Worm (Caenorhabditis elegans) whole organism, L1 larva: Measurements from ENCODE around the gene F54E7.9.

ENCODE experiments used
- C04F5.9 ChIP-seq: sonication (generic microtip); optimal IDR thresholded peaks from 2 replicates; lab custom pipeline; 2016; ENCODE audit warnings: missing genetic modification characterization, missing compliant biosample characterization
- C16A3.4 ChIP-seq: fragments of 150-350 bp; optimal IDR thresholded peaks from 2 replicates; lab custom pipeline; 2014; ENCODE audit warnings: missing biosample characterization, missing genetic modification characterization
- C34B4.2 ChIP-seq: sonication (generic microtip); optimal IDR thresholded peaks from 2 replicates; lab custom pipeline; 2017; ENCODE audit warnings: mild to moderate bottlenecking, missing genetic modification characterization, missing compliant biosample characterization
- F16B12.6 ChIP-seq: fragments of 150-350 bp; optimal IDR thresholded peaks from 2 replicates; lab custom pipeline; 2014; ENCODE audit warnings: missing biosample characterization, missing genetic modification characterization
- Y116A8C.19 ChIP-seq: sonication (generic microtip); optimal IDR thresholded peaks from 2 replicates; lab custom pipeline; 2016; ENCODE audit warnings: missing compliant biosample characterization, missing genetic modification characterization, borderline replicate concordance
- aha-1 ChIP-seq: fragments of 150-350 bp; optimal IDR thresholded peaks from 2 replicates; lab custom pipeline; 2014; ENCODE audit warnings: missing biosample characterization, missing genetic modification characterization
- alr-1 ChIP-seq: fragments of 200-800 bp; sonication (Bioruptor generic); optimal IDR thresholded peaks from 2 replicates; lab custom pipeline; 2018; ENCODE audit warnings: borderline replicate concordance, mild to moderate bottlenecking, missing genetic modification characterization, missing compliant biosample characterization
- ama-1 ChIP-seq: fragments of 150-350 bp; optimal IDR thresholded peaks from 2 replicates; lab custom pipeline; 2014
- ceh-63 ChIP-seq: fragments of 200-800 bp; sonication (Bioruptor generic); optimal IDR thresholded peaks from 2 replicates; lab custom pipeline; 2018; ENCODE audit warnings: mild to moderate bottlenecking, missing genetic modification characterization, missing compliant biosample characterization
- ceh-8 ChIP-seq: fragments of 200-800 bp; sonication (Bioruptor generic); optimal IDR thresholded peaks from 2 replicates; lab custom pipeline; 2018; ENCODE audit warnings: mild to moderate bottlenecking, missing genetic modification characterization, moderate library complexity, missing compliant biosample characterization
- ceh-90 ChIP-seq: sonication (generic microtip); optimal IDR thresholded peaks from 2 replicates; lab custom pipeline; 2016; ENCODE audit warnings: missing genetic modification characterization, missing compliant biosample characterization
- ces-1 ChIP-seq: fragments of 150-350 bp; optimal IDR thresholded peaks from 2 replicates; lab custom pipeline; 2014; ENCODE audit warnings: missing biosample characterization, missing genetic modification reagents, missing genetic modification characterization
- efl-1 ChIP-seq, 4 experiments: fragments of 150-350 bp; optimal IDR thresholded peaks in 3 of 4; peaks in 1 of 4; 1 replicate in 1 of 4; 2 replicates in 3 of 4; lab custom pipeline; 2014; ENCODE audit warnings: missing biosample characterization in 2 of 4, missing genetic modification characterization in 2 of 4, missing genetic modification reagents in 2 of 4
- elt-2 ChIP-seq: sonication (generic microtip); optimal IDR thresholded peaks from 2 replicates; lab custom pipeline; 2016; ENCODE audit warnings: missing genetic modification characterization, mild to moderate bottlenecking, inconsistent platforms, missing compliant biosample characterization, missing genetic modification reagents
- ets-5 ChIP-seq: fragments of 200-800 bp; sonication (Bioruptor generic); IDR thresholded peaks from 2 replicates; pipeline ENCODE4 v1.3.6; 2022; ENCODE audit warnings: missing genetic modification characterization, missing compliant biosample characterization
- fkh-10 ChIP-seq: sonication (generic microtip); optimal IDR thresholded peaks from 2 replicates; lab custom pipeline; 2017; ENCODE audit warnings: missing biosample characterization, missing genetic modification reagents, missing genetic modification characterization
- fkh-8 ChIP-seq: sonication (generic microtip); optimal IDR thresholded peaks from 2 replicates; lab custom pipeline; 2016; ENCODE audit warnings: mild to moderate bottlenecking, missing genetic modification characterization, missing compliant biosample characterization
- hlh-17 ChIP-seq: fragments of 200-800 bp; sonication (Bioruptor generic); optimal IDR thresholded peaks from 2 replicates; lab custom pipeline; 2018; ENCODE audit warnings: missing genetic modification characterization, mild to moderate bottlenecking, missing compliant biosample characterization, moderate library complexity, borderline replicate concordance
- irx-1 ChIP-seq: sonication (generic microtip); optimal IDR thresholded peaks from 2 replicates; lab custom pipeline; 2016; ENCODE audit warnings: missing genetic modification characterization, missing compliant biosample characterization
- isw-1 ChIP-seq: fragments of 200-800 bp; sonication (Bioruptor generic); IDR thresholded peaks from 2 replicates; pipeline ENCODE4 v1.3.6; 2022; ENCODE audit warnings: missing genetic modification characterization, missing compliant biosample characterization
- lin-13 ChIP-seq: fragments of 150-350 bp; optimal IDR thresholded peaks from 2 replicates; lab custom pipeline; 2014; ENCODE audit warnings: missing biosample characterization, missing genetic modification reagents, missing genetic modification characterization
- lin-14 ChIP-seq: fragments of 200-800 bp; sonication (Bioruptor generic); optimal IDR thresholded peaks from 2 replicates; lab custom pipeline; 2018; ENCODE audit warnings: mild to moderate bottlenecking, missing genetic modification characterization, moderate library complexity, missing compliant biosample characterization
- lir-3 ChIP-seq: sonication (generic microtip); optimal IDR thresholded peaks from 2 replicates; lab custom pipeline; 2016; ENCODE audit warnings: mild to moderate bottlenecking, missing genetic modification characterization, moderate library complexity, missing compliant biosample characterization; ENCODE audit not compliant: poor library complexity
- lsy-2 ChIP-seq, 2 experiments: fragments of 150-350 bp; optimal IDR thresholded peaks; 2 replicates each; lab custom pipeline; 2014; ENCODE audit warnings: missing biosample characterization in 2 of 2, missing genetic modification characterization in 2 of 2
- mab-9 ChIP-seq: fragments of 200-800 bp; sonication (Bioruptor generic); IDR thresholded peaks from 2 replicates; pipeline ENCODE4 v1.3.6; 2022; ENCODE audit warnings: missing genetic modification reagents, missing genetic modification characterization, missing compliant biosample characterization
- mdl-1 ChIP-seq, 2 experiments: fragments of 150-350 bp; optimal IDR thresholded peaks; 2 replicates each; lab custom pipeline; 2014 to 2017; ENCODE audit warnings: missing biosample characterization in 2 of 2, missing genetic modification characterization in 2 of 2, inconsistent platforms in 1 of 2
- mef-2 ChIP-seq: fragments of 150-350 bp; optimal IDR thresholded peaks from 2 replicates; lab custom pipeline; 2014; ENCODE audit warnings: missing biosample characterization, missing genetic modification characterization
- mep-1 ChIP-seq: fragments of 150-350 bp; optimal IDR thresholded peaks from 2 replicates; lab custom pipeline; 2014; ENCODE audit warnings: missing biosample characterization, missing genetic modification characterization
- nhr-19 ChIP-seq: fragments of 200-800 bp; sonication (Bioruptor generic); conservative IDR thresholded peaks from 2 replicates; pipeline ENCODE4 v1.3.6; 2022; ENCODE audit warnings: missing genetic modification characterization, missing compliant biosample characterization
- nhr-237 ChIP-seq: fragments of 150-350 bp; optimal IDR thresholded peaks from 2 replicates; lab custom pipeline; 2014; ENCODE audit warnings: missing biosample characterization, missing genetic modification characterization
- nhr-47 ChIP-seq: sonication (generic microtip); optimal IDR thresholded peaks from 2 replicates; lab custom pipeline; 2016; ENCODE audit warnings: mild to moderate bottlenecking, missing genetic modification characterization, moderate library complexity, missing compliant biosample characterization
- nhr-71 ChIP-seq: sonication (generic microtip); optimal IDR thresholded peaks from 2 replicates; lab custom pipeline; 2016; ENCODE audit warnings: mild to moderate bottlenecking, missing genetic modification characterization, moderate library complexity, missing compliant biosample characterization
- nhr-77 ChIP-seq: fragments of 150-350 bp; optimal IDR thresholded peaks from 2 replicates; lab custom pipeline; 2014; ENCODE audit warnings: missing biosample characterization, missing genetic modification characterization
- nhr-84 ChIP-seq: sonication (generic microtip); optimal IDR thresholded peaks from 2 replicates; lab custom pipeline; 2017; ENCODE audit warnings: missing biosample characterization, missing genetic modification characterization
- nhr-85 ChIP-seq: sonication (generic microtip); peaks from one replicate; lab custom pipeline; 2016; ENCODE audit warnings: missing genetic modification characterization, inconsistent platforms, missing compliant biosample characterization
- nhr-90 ChIP-seq: sonication (generic microtip); optimal IDR thresholded peaks from 2 replicates; lab custom pipeline; 2016; ENCODE audit warnings: mild to moderate bottlenecking, missing genetic modification characterization, missing compliant biosample characterization; ENCODE audit not compliant: poor library complexity
- pag-3 ChIP-seq: sonication (generic microtip); optimal IDR thresholded peaks from 2 replicates; lab custom pipeline; 2017; ENCODE audit warnings: missing genetic modification characterization, mild to moderate bottlenecking, missing compliant biosample characterization, antibody characterized with exemption, borderline replicate concordance; ENCODE audit not compliant: insufficient read depth
- pax-3 ChIP-seq: fragments of 200-800 bp; sonication (Bioruptor generic); optimal IDR thresholded peaks from 2 replicates; lab custom pipeline; 2018; ENCODE audit warnings: mild to moderate bottlenecking, missing genetic modification characterization, moderate library complexity, missing compliant biosample characterization
- pqm-1 ChIP-seq: sonication (generic microtip); optimal IDR thresholded peaks from 3 replicates; lab custom pipeline; 2017; ENCODE audit warnings: missing biosample characterization, missing genetic modification characterization
- rnt-1 ChIP-seq: sonication (generic microtip); optimal IDR thresholded peaks from 2 replicates; lab custom pipeline; 2016; ENCODE audit warnings: mild to moderate bottlenecking, missing genetic modification characterization, moderate library complexity, missing compliant biosample characterization
- skn-1 ChIP-seq: fragments of 150-350 bp; optimal IDR thresholded peaks from 2 replicates; lab custom pipeline; 2014; ENCODE audit warnings: missing biosample characterization, missing genetic modification characterization
- snpc-4 ChIP-seq: fragments of 150-350 bp; optimal IDR thresholded peaks from 2 replicates; lab custom pipeline; 2014; ENCODE audit warnings: missing biosample characterization, missing genetic modification characterization
- snu-23 ChIP-seq: sonication (generic microtip); optimal IDR thresholded peaks from 2 replicates; lab custom pipeline; 2016; ENCODE audit warnings: missing genetic modification characterization, missing compliant biosample characterization
- sptf-1 ChIP-seq: fragments of 150-350 bp; optimal IDR thresholded peaks from 2 replicates; lab custom pipeline; 2014; ENCODE audit warnings: missing biosample characterization, missing genetic modification characterization
- sup-37 ChIP-seq: fragments of 200-800 bp; sonication (Bioruptor generic); optimal IDR thresholded peaks from 2 replicates; lab custom pipeline; 2018; ENCODE audit warnings: mild to moderate bottlenecking, missing genetic modification characterization, missing compliant biosample characterization
- swsn-7 ChIP-seq: sonication (generic microtip); optimal IDR thresholded peaks from 2 replicates; lab custom pipeline; 2016; ENCODE audit warnings: missing genetic modification characterization, missing compliant biosample characterization
- unc-130 ChIP-seq: fragments of 150-350 bp; optimal IDR thresholded peaks from 2 replicates; lab custom pipeline; 2017; ENCODE audit warnings: missing biosample characterization, missing genetic modification characterization, inconsistent platforms
- unc-30 ChIP-seq: sonication (generic microtip); optimal IDR thresholded peaks from 2 replicates; lab custom pipeline; 2017; ENCODE audit warnings: missing biosample characterization, missing genetic modification characterization
- unc-86 ChIP-seq: sonication (generic microtip); optimal IDR thresholded peaks from 2 replicates; lab custom pipeline; 2016; ENCODE audit warnings: missing genetic modification characterization, missing compliant biosample characterization
- vab-15 ChIP-seq: sonication (generic microtip); optimal IDR thresholded peaks from 2 replicates; lab custom pipeline; 2017; ENCODE audit warnings: missing genotype, mild to moderate bottlenecking, missing genetic modification characterization, missing compliant biosample characterization
- zag-1 ChIP-seq: fragments of 150-350 bp; optimal IDR thresholded peaks from 2 replicates; lab custom pipeline; 2014; ENCODE audit warnings: missing biosample characterization, missing genetic modification characterization
- ztf-11 ChIP-seq, 2 experiments: sonication (generic microtip); optimal IDR thresholded peaks; 2 replicates each; lab custom pipeline; 2016 to 2017; ENCODE audit warnings: missing genetic modification characterization in 2 of 2, missing biosample characterization in 1 of 2, missing compliant biosample characterization in 1 of 2

Gene F54E7.9

DNA sequence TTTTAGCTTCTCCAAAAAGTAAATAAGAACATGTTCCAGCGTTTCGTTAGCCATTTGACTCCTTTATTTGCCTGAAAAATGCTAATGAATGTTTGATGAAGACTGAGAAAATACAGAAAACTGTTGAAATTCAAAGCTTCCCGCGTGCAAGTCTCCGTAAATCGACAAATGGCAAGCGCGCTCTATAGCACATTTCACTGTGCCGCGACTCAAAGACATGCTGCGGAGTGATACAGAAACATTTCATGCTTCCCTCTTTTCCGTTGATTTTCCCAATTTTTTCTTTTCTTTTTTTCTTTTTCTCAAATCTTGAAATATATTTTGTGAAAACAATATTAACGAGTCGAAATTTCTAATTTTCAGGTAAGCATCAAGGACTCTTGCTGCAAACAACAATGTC is 1.2 kb upstream of the F54E7.9 start, which contains the start of the genes ska-3 and rps-12 (continued):
- TF ChIP-seq ceh-8 (GFP tag; lab: Kevin White, UChicago) (peak; percentile 97), pag-3 (tag; lab: Kevin White, UChicago) (peak; percentile 87), aha-1 (peak; percentile 91), snpc-4 (peak; percentile 93), unc-86 (tag; lab: Kevin White, UChicago) (peak; percentile 99), ztf-11 (tag; optimal IDR thresholded peaks at IDR 0.05; lab: Kevin White, UChicago) (peak; percentile 29 to 93), vab-15 (peak; percentile 96), unc-130 (peak; percentile 100), fkh-8 (tag; lab: Kevin White, UChicago) (peak; percentile 99), nhr-71 (tag; lab: Kevin White, UChicago) (peak; percentile 99), ceh-90 (tag; lab: Kevin White, UChicago) (peak; percentile 69), ceh-63 (GFP tag; lab: Kevin White, UChicago) (peak; percentile 83), unc-30 (peak; percentile 33), C04F5.9 (peak; percentile 96), sup-37 (GFP tag; lab: Kevin White, UChicago) (peak; percentile 93), mab-9 (peak; percentile 94), nhr-19 (peak; percentile 99), isw-1 (GFP tag; lab: Robert Waterston, UW) (peak; percentile 99), F16B12.6 (tag; lab: Kevin White, UChicago) (peak; percentile 76), lin-13 (peak; percentile 99), pax-3 (peak; percentile 94), nhr-85 (tag; lab: Kevin White, UChicago) (peak; percentile 99), nhr-237 (tag; lab: Kevin White, UChicago) (peak; percentile 98), zag-1 (tag; lab: Kevin White, UChicago) (peak; percentile 90), swsn-7 (tag; lab: Kevin White, UChicago) (peak; percentile 99), pqm-1 (tag; lab: Kevin White, UChicago) (no peak), elt-2 (peak; percentile 91), snu-23 (GFP tag; lab: Kevin White, UChicago) (peak; percentile 99), alr-1 (no peak), mep-1 (tag; lab: Kevin White, UChicago) (peak; percentile 100), nhr-47 (peak; percentile 99), ets-5 (GFP tag; lab: Robert Waterston, UW) (no peak), sptf-1 (tag; lab: Kevin White, UChicago) (no peak), skn-1 (tag; lab: Kevin White, UChicago) (peak; percentile 98), C34B4.2 (peak; percentile 88), irx-1 (tag; lab: Kevin White, UChicago) (peak; percentile 96), nhr-84 (tag; lab: Kevin White, UChicago) (no peak), C16A3.4 (tag; lab: Kevin White, UChicago) (peak; percentile 100), ces-1 (no peak), lin-14 (GFP tag; lab: Kevin White, UChicago) (peak; percentile 98), hlh-17 (GFP tag; lab: Kevin White, UChicago) (no peak), ama-1 (lab: Kevin White, UChicago) (peak; percentile 93), rnt-1 (tag; lab: Kevin White, UChicago) (peak; percentile 99), mdl-1 (tag; optimal IDR thresholded peaks at IDR 0.05; lab: Kevin White, UChicago) (peak; percentile 54 to 99), nhr-77 (tag; lab: Kevin White, UChicago) (peak; percentile 99), lsy-2 (tag; optimal IDR thresholded peaks at IDR 0.05; lab: Kevin White, UChicago) (peak; percentile 98), lir-3 (tag; lab: Kevin White, UChicago) (peak; percentile 93), efl-1 (optimal IDR thresholded peaks at IDR 0.05; lab: Kevin White, UChicago) (peak; percentile 98 to 99), efl-1 (GFP tag; optimal IDR thresholded peaks at IDR 0.05 in 1 of 2; lab: Kevin White, UChicago) (peak; percentile 95 to 100), Y116A8C.19 (tag; lab: Kevin White, UChicago) (peak; percentile 14), fkh-10 (GFP tag; lab: Kevin White, UChicago) (peak; percentile 99), nhr-90 (tag; lab: Kevin White, UChicago) (peak; percentile 99), mef-2 (tag; lab: Kevin White, UChicago) (peak; percentile 94)
